Worm (Caenorhabditis elegans): Measurements from ENCODE around the gene F56D6.19.

DNA sequence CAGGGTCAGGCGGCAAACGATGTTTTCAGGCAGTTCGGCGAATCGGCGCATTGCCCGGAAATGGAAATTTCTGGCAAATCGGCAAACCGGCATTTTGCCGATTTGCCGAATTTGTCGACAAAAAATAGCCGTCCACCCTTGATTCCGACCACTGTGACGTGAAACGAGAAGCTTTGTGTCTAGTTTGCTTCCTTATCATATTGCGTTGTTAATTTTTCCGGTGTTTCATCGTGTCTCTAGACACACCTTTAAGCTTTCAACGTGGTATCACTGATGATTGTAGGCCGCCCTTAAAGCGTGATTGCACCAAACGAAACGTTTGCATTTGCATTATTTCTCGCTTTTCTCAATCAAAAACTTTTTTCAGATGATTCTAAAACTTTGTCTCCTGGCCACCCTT is 22.5 kb downstream of the F56D6.19 start, which contains the start of gene clec-71:
- TF ChIP-seq scrt-1 (GFP tag; IDR thresholded peaks at IDR 0.05) (no peak), sea-1 (GFP tag; conservative IDR thresholded peaks at IDR 0.05) (no peak), ets-7 (tag; optimal IDR thresholded peaks at IDR 0.05) (no peak), ama-1 (optimal IDR thresholded peaks at IDR 0.05) (no peak), tra-4 (tag; optimal IDR thresholded peaks at IDR 0.05) (no peak)
